Fruit fly (Drosophila melanogaster): ENCODE measurements around the gene nSyb.
A peak's percentile ranks its signal among the peaks of the same experiment; 100 is the strongest.

Gene nSyb

dm6 chr3L:1584781-1585180 is 52.8 kb downstream of the nSyb start (continued):
- no peak for TF ChIP-seq Dip2 (GFP tag; IDR thresholded peaks at IDR 0.05)
- peak; percentile 14 for TF ChIP-seq CG17829 (tag; optimal IDR thresholded peaks at IDR 0.05)
- TF ChIP-seq CG11696 (GFP tag; IDR thresholded peaks at IDR 0.05): no peak
- TF ChIP-seq CG2120 (GFP tag; optimal IDR thresholded peaks at IDR 0.05): no peak
- TF ChIP-seq Rfx (GFP tag; IDR thresholded peaks at IDR 0.05): 0 out of 2 replicates have a peak, but pooled peaks have one; percentile 22
- no peak for TF ChIP-seq Hmx (GFP tag; optimal IDR thresholded peaks at IDR 0.05)
- TF ChIP-seq nom (GFP tag; optimal IDR thresholded peaks at IDR 0.05): peak; percentile 66
- TF ChIP-seq CG12071 (GFP tag; optimal IDR thresholded peaks at IDR 0.05): peak; percentile 30
- TF ChIP-seq CG8290 (GFP tag; optimal IDR thresholded peaks at IDR 0.05): no peak
- no peak for TF ChIP-seq CG8290 (tag; optimal IDR thresholded peaks at IDR 0.05)
- peak; percentile 18 for TF ChIP-seq CG4820 (GFP tag; optimal IDR thresholded peaks at IDR 0.05)
- peak; percentile 72 for TF ChIP-seq Awh (GFP tag; IDR thresholded peaks at IDR 0.05)
- TF ChIP-seq ara (GFP tag; IDR thresholded peaks at IDR 0.05): peak; percentile 50; the same call in 1 of the 2 replicates
- peak; percentile 41; the same call in 1 of the 2 replicates for TF ChIP-seq ssp (GFP tag; IDR thresholded peaks at IDR 0.05)
- TF ChIP-seq exex (tag; optimal IDR thresholded peaks at IDR 0.05): no peak
- TF ChIP-seq Lhr (GFP tag; optimal IDR thresholded peaks at IDR 0.05): no peak
- TF ChIP-seq usp (GFP tag; optimal IDR thresholded peaks at IDR 0.05): no peak
- TF ChIP-seq scrt (GFP tag; optimal IDR thresholded peaks at IDR 0.05): no peak
- TF ChIP-seq sug (tag; optimal IDR thresholded peaks at IDR 0.05): no peak
- 0 out of 2 replicates have a peak, but pooled peaks have one; percentile 31 for TF ChIP-seq CG31441 (GFP tag; IDR thresholded peaks at IDR 0.05)
- TF ChIP-seq CG10462 (GFP tag; optimal IDR thresholded peaks at IDR 0.05): no peak
- TF ChIP-seq CG5245 (GFP tag; optimal IDR thresholded peaks at IDR 0.05): peak; percentile 18
- peak; percentile 28 for TF ChIP-seq Sox102F (GFP tag; optimal IDR thresholded peaks at IDR 0.05)
- no peak for TF ChIP-seq E2f1 (GFP tag; IDR thresholded peaks at IDR 0.05)
- 0 out of 2 replicates have a peak, but pooled peaks have one; percentile 18 for TF ChIP-seq CG4730 (GFP tag; IDR thresholded peaks at IDR 0.05)
- TF ChIP-seq HHEX (GFP tag; optimal IDR thresholded peaks at IDR 0.05): peak; percentile 8
- no peak for TF ChIP-seq CG4424 (GFP tag; optimal IDR thresholded peaks at IDR 0.05)
- no peak for TF ChIP-seq gro (GFP tag; optimal IDR thresholded peaks at IDR 0.05)
- no peak for TF ChIP-seq zfh2 (GFP tag; optimal IDR thresholded peaks at IDR 0.05)
- no peak for TF ChIP-seq aop (GFP tag; IDR thresholded peaks at IDR 0.05)
- TF ChIP-seq nmo (GFP tag; optimal IDR thresholded peaks at IDR 0.05): peak; percentile 2
- TF ChIP-seq Drgx (GFP tag; IDR thresholded peaks at IDR 0.05): peak; percentile 96
- no peak for TF ChIP-seq grau (tag; optimal IDR thresholded peaks at IDR 0.05)
- peak; percentile 45; the same call in 1 of the 2 replicates for TF ChIP-seq HLH3B (GFP tag; IDR thresholded peaks at IDR 0.05)
- TF ChIP-seq klu (GFP tag; IDR thresholded peaks at IDR 0.05): no peak
- TF ChIP-seq sisA (GFP tag; IDR thresholded peaks at IDR 0.05): peak; percentile 39; the same call in 1 of the 2 replicates
- no peak for TF ChIP-seq CoRest (tag; optimal IDR thresholded peaks at IDR 0.05)
- peak; percentile 38; the same call in 1 of the 3 replicates for TF ChIP-seq CG7357 (GFP tag; IDR thresholded peaks at IDR 0.05)
- TF ChIP-seq tio (GFP tag; optimal IDR thresholded peaks at IDR 0.05): no peak
- no peak for TF ChIP-seq pan (optimal IDR thresholded peaks at IDR 0.05)
- TF ChIP-seq pan (GFP tag; optimal IDR thresholded peaks at IDR 0.05 in 1 of 2, IDR thresholded peaks at IDR 0.05 in 1 of 2): peak in 1 of 2 experiments; percentile 47
- TF ChIP-seq p53 (GFP tag; optimal IDR thresholded peaks at IDR 0.05): no peak
- TF ChIP-seq dysf (GFP tag; IDR thresholded peaks at IDR 0.05): peak; percentile 54; the same call in 1 of the 3 replicates
- TF ChIP-seq slou (GFP tag; optimal IDR thresholded peaks at IDR 0.05): no peak
- no peak for TF ChIP-seq CG7271 (tag; optimal IDR thresholded peaks at IDR 0.05)
- TF ChIP-seq Ravus (GFP tag; IDR thresholded peaks at IDR 0.05): no peak
- no peak for TF ChIP-seq cg (GFP tag; optimal IDR thresholded peaks at IDR 0.05)
- peak; percentile 4 for TF ChIP-seq crc (GFP tag; optimal IDR thresholded peaks at IDR 0.05)
- peak; percentile 27 for TF ChIP-seq CG7839 (tag; optimal IDR thresholded peaks at IDR 0.05)
- no peak for TF ChIP-seq CG34422 (GFP tag; IDR thresholded peaks at IDR 0.05)
- no peak for TF ChIP-seq Elba2 (GFP tag; optimal IDR thresholded peaks at IDR 0.05)
- TF ChIP-seq Antp (GFP tag; optimal IDR thresholded peaks at IDR 0.05): no peak
- TF ChIP-seq CG16863 (GFP tag; optimal IDR thresholded peaks at IDR 0.05): no peak
